Fruit fly (Drosophila melanogaster): ENCODE data around the gene CG9701.

dm6 chr3L:16709673-16710257 is 23.6 kb upstream of the CG9701 start:
- TF ChIP-seq Myc (optimal IDR thresholded peaks at IDR 0.05): no peak
- no peak for TF ChIP-seq psq (optimal IDR thresholded peaks at IDR 0.05)
- no peak for TF ChIP-seq ttk (optimal IDR thresholded peaks at IDR 0.05)

Data from Kc167 (cell line).